Fruit fly (Drosophila melanogaster): ENCODE data around the gene Cisd2.

Cisd2 gene

dm6 chr3R:29196967-29197611 lies 26.1 kb downstream of the Cisd2 start, which contains the start of gene CG14515:
CG14515 (plus strand) TSS chr3R:29197556.
- TF ChIP-seq Sin3A (optimal IDR thresholded peaks at IDR 0.05), result no peak
- TF ChIP-seq ttk (optimal IDR thresholded peaks at IDR 0.05), result no peak
- no peak for TF ChIP-seq h (optimal IDR thresholded peaks at IDR 0.05)
- TF ChIP-seq Myc (optimal IDR thresholded peaks at IDR 0.05), result no peak
- no peak for TF ChIP-seq psq (optimal IDR thresholded peaks at IDR 0.05)
- TF ChIP-seq insv (optimal IDR thresholded peaks at IDR 0.05), result no peak

- no peak for TF ChIP-seq psq (optimal IDR thresholded peaks at IDR 0.05)
- no peak for TF ChIP-seq h (optimal IDR thresholded peaks at IDR 0.05)
- TF ChIP-seq Sin3A (optimal IDR thresholded peaks at IDR 0.05), result no peak
- no peak for TF ChIP-seq ttk (optimal IDR thresholded peaks at IDR 0.05)
Observed at dm6 chr3R:29194957-29195356, 28.3 kb downstream of the Cisd2 start, which contains the start of gene jus. jus (minus strand) TSS chr3R:29194994.

dm6 chr3R:29190984-29191383 lies 32.2 kb downstream of the Cisd2 start:
- TF ChIP-seq ttk (optimal IDR thresholded peaks at IDR 0.05) (no peak), Sin3A (optimal IDR thresholded peaks at IDR 0.05) (no peak), Myc (optimal IDR thresholded peaks at IDR 0.05) (no peak), psq (optimal IDR thresholded peaks at IDR 0.05) (no peak), insv (optimal IDR thresholded peaks at IDR 0.05) (no peak)

All from Kc167 (cell line).